Fruit fly (Drosophila melanogaster): ENCODE measurements around the gene CG5177.
A peak's percentile ranks its signal among the peaks of the same experiment; 100 is the strongest.

CG5177 gene

dm6 chr2L:7387813-7388558 is 17.0 kb upstream of the CG5177 start, which contains the start of the genes CG5149 and gudu (continued):
- TF ChIP-seq ac (GFP tag; optimal IDR thresholded peaks at IDR 0.05) (peak; percentile 49), vvl (GFP tag; IDR thresholded peaks at IDR 0.05) (peak; percentile 73), Dbx (GFP tag; IDR thresholded peaks at IDR 0.05) (0 out of 3 replicates have a peak, but pooled peaks have one; percentile 34), Lhr (GFP tag; optimal IDR thresholded peaks at IDR 0.05) (peak; percentile 51), Ets97D (GFP tag; optimal IDR thresholded peaks at IDR 0.05) (peak; percentile 51), phol (tag; optimal IDR thresholded peaks at IDR 0.05) (peak; percentile 46), CG9932 (GFP tag; IDR thresholded peaks at IDR 0.05) (peak; percentile 67), Nf-YC (tag; optimal IDR thresholded peaks at IDR 0.05) (no peak), MBD-R2 (GFP tag; IDR thresholded peaks at IDR 0.05) (peak; percentile 84), Camta (GFP tag; optimal IDR thresholded peaks at IDR 0.05) (no peak), HmgZ (tag; optimal IDR thresholded peaks at IDR 0.05) (peak; percentile 46), hb (GFP tag; IDR thresholded peaks at IDR 0.05; ENCODE audit: partially characterized antibody) (peak; percentile 85), knrl (GFP tag; IDR thresholded peaks at IDR 0.05; ENCODE audit: partially characterized antibody) (peak; percentile 88), pros (GFP tag; optimal IDR thresholded peaks at IDR 0.05) (peak; percentile 40), YL-1 (GFP tag; optimal IDR thresholded peaks at IDR 0.05) (peak; percentile 32), pzg (GFP tag; optimal IDR thresholded peaks at IDR 0.05) (peak; percentile 90), exex (tag; optimal IDR thresholded peaks at IDR 0.05) (peak; percentile 0), ems (GFP tag; optimal IDR thresholded peaks at IDR 0.05) (peak; percentile 0), pb (GFP tag; optimal IDR thresholded peaks at IDR 0.05) (no peak), zen (tag; optimal IDR thresholded peaks at IDR 0.05) (peak; percentile 22), rib (GFP tag; IDR thresholded peaks at IDR 0.05) (no peak), lilli (GFP tag; optimal IDR thresholded peaks at IDR 0.05) (peak; percentile 7), jigr1 (GFP tag; IDR thresholded peaks at IDR 0.05) (no peak), CG8290 (GFP tag; optimal IDR thresholded peaks at IDR 0.05) (peak; percentile 21), CG8290 (tag; optimal IDR thresholded peaks at IDR 0.05) (no peak), insv (GFP tag; optimal IDR thresholded peaks at IDR 0.05) (no peak), Myb (GFP tag; optimal IDR thresholded peaks at IDR 0.05) (peak; percentile 46), CG11093 (GFP tag; IDR thresholded peaks at IDR 0.05) (no peak), CG4617 (GFP tag; optimal IDR thresholded peaks at IDR 0.05; ENCODE audit: borderline replicate concordance) (peak; percentile 58), Dip2 (GFP tag; IDR thresholded peaks at IDR 0.05) (no peak), CG10366 (GFP tag; IDR thresholded peaks at IDR 0.05) (peak; percentile 7; the same call in 1 of the 2 replicates), CG32772 (GFP tag; IDR thresholded peaks at IDR 0.05) (0 out of 2 replicates have a peak, but pooled peaks have one; percentile 28), CG8765 (GFP tag; IDR thresholded peaks at IDR 0.05) (peak; percentile 51), Bgb (GFP tag; IDR thresholded peaks at IDR 0.05; ENCODE audit: partially characterized antibody) (peak; percentile 94), Jarid2 (GFP tag; optimal IDR thresholded peaks at IDR 0.05) (peak; percentile 26), CG11504 (tag; optimal IDR thresholded peaks at IDR 0.05) (peak; percentile 70), eyg (GFP tag; optimal IDR thresholded peaks at IDR 0.05) (peak; percentile 5), CG14710 (tag; optimal IDR thresholded peaks at IDR 0.05) (peak; percentile 53), Sry-δ (GFP tag; optimal IDR thresholded peaks at IDR 0.05) (peak; percentile 92), Sin3A (optimal IDR thresholded peaks at IDR 0.05) (peak; percentile 59), CG1832 (GFP tag; optimal IDR thresholded peaks at IDR 0.05) (no peak), nerfin-2 (GFP tag; IDR thresholded peaks at IDR 0.05; ENCODE audit: partially characterized antibody) (peak; percentile 77), CG3065 (GFP tag; optimal IDR thresholded peaks at IDR 0.05) (no peak), esg (GFP tag; conservative IDR thresholded peaks at IDR 0.05) (no peak), CG17568 (GFP tag; optimal IDR thresholded peaks at IDR 0.05) (peak; percentile 36), her (GFP tag; optimal IDR thresholded peaks at IDR 0.05) (peak; percentile 2), CG1603 (tag; optimal IDR thresholded peaks at IDR 0.05) (peak; percentile 76), CG14441 (GFP tag; IDR thresholded peaks at IDR 0.05) (0 out of 2 replicates have a peak, but pooled peaks have one; percentile 23), CG17328 (GFP tag; IDR thresholded peaks at IDR 0.05) (no peak), lab (GFP tag; optimal IDR thresholded peaks at IDR 0.05) (peak; percentile 7)

Measured in whole organism, embryonic.